Worm (Caenorhabditis elegans) whole organism, dauer: Measurements from ENCODE around the gene ceh-53.

Experiments
- unc-62 ChIP-seq: sonication (generic microtip); optimal IDR thresholded peaks from 2 replicates; lab custom pipeline; 2017; ENCODE audit warnings: missing biosample characterization, missing genetic modification reagents, missing genetic modification characterization

Gene ceh-53

ce11 chrIV:3532989-3533388 lies 35.0 kb downstream of the ceh-53 start:
- no peak for TF ChIP-seq unc-62 (GFP tag; lab: Kevin White, UChicago)

- no peak for TF ChIP-seq unc-62 (GFP tag; lab: Kevin White, UChicago)
Observed at ce11 chrIV:3539253-3539652, 41.2 kb downstream of the ceh-53 start.

ce11 chrIV:3539872-3540271 lies 41.9 kb downstream of the ceh-53 start, which contains the start of gene B0212.3:
B0212.3 (plus strand) TSS chrIV:3540172.
- TF ChIP-seq unc-62 (GFP tag; lab: Kevin White, UChicago), result no peak

- no peak for TF ChIP-seq unc-62 (GFP tag; lab: Kevin White, UChicago)
Observed at ce11 chrIV:3545060-3545459, 47.1 kb downstream of the ceh-53 start.

ce11 chrIV:3547500-3547899 lies 49.5 kb downstream of the ceh-53 start, which contains the start of gene nstp-6:
nstp-6 (minus strand) TSS chrIV:3547600.
- no peak for TF ChIP-seq unc-62 (GFP tag; lab: Kevin White, UChicago)

ce11 chrIV:3548315-3548714 lies 50.3 kb downstream of the ceh-53 start:
- no peak for TF ChIP-seq unc-62 (GFP tag; lab: Kevin White, UChicago)

- TF ChIP-seq unc-62 (GFP tag; lab: Kevin White, UChicago), result no peak
Observed at ce11 chrIV:3551777-3552462, 53.9 kb downstream of the ceh-53 start.

- TF ChIP-seq unc-62 (GFP tag; lab: Kevin White, UChicago), result no peak
Observed at ce11 chrIV:3552933-3553332, 54.9 kb downstream of the ceh-53 start.
